Worm (Caenorhabditis elegans) whole organism, late embryonic: ENCODE data around the gene srj-18.

ENCODE experiments used
- C08G9.2 ChIP-seq: sonication (generic microtip); optimal IDR thresholded peaks from 2 replicates; lab custom pipeline; 2016; ENCODE audit warnings: mild to moderate bottlenecking, missing genetic modification characterization, moderate library complexity, missing compliant biosample characterization
- T23F11.4 ChIP-seq: fragments of 200-800 bp; sonication (Bioruptor generic); optimal IDR thresholded peaks from 2 replicates; lab custom pipeline; 2018; ENCODE audit warnings: mild to moderate bottlenecking, missing genetic modification characterization, missing compliant biosample characterization
- ceh-18 ChIP-seq: sonication (generic microtip); optimal IDR thresholded peaks from 2 replicates; lab custom pipeline; 2016; ENCODE audit warnings: missing genetic modification characterization, missing compliant biosample characterization
- ceh-2 ChIP-seq: sonication (generic microtip); optimal IDR thresholded peaks from 2 replicates; lab custom pipeline; 2016; ENCODE audit warnings: missing genotype, missing genetic modification characterization, missing compliant biosample characterization
- ceh-30 ChIP-seq: fragments of 150-350 bp; optimal IDR thresholded peaks from 2 replicates; lab custom pipeline; 2014; ENCODE audit warnings: missing biosample characterization, missing genetic modification characterization
- ceh-31 ChIP-seq: sonication (generic microtip); optimal IDR thresholded peaks from 2 replicates; lab custom pipeline; 2016; ENCODE audit warnings: missing genetic modification characterization, missing compliant biosample characterization
- ceh-34 ChIP-seq: sonication (generic microtip); optimal IDR thresholded peaks from 2 replicates; lab custom pipeline; 2016; ENCODE audit warnings: mild to moderate bottlenecking, missing genetic modification characterization, missing compliant biosample characterization
- ceh-45 ChIP-seq: fragments of 200-800 bp; sonication (Bioruptor generic); IDR thresholded peaks from 2 replicates; pipeline ENCODE4 v1.3.6; 2022; ENCODE audit warnings: missing genetic modification reagents, missing genetic modification characterization, missing compliant biosample characterization
- ceh-9 ChIP-seq: sonication (generic microtip); optimal IDR thresholded peaks from 2 replicates; lab custom pipeline; 2016; ENCODE audit warnings: mild to moderate bottlenecking, missing genetic modification characterization, inconsistent platforms, missing compliant biosample characterization
- dve-1 ChIP-seq: sonication (generic microtip); optimal IDR thresholded peaks from 2 replicates; lab custom pipeline; 2017; ENCODE audit warnings: antibody characterized with exemption, mild to moderate bottlenecking, missing genetic modification characterization, missing compliant biosample characterization
- elt-2 ChIP-seq: sonication (generic microtip); optimal IDR thresholded peaks from 2 replicates; lab custom pipeline; 2016; ENCODE audit warnings: missing genetic modification reagents, missing genetic modification characterization, missing compliant biosample characterization
- ets-4 ChIP-seq: sonication (generic microtip); optimal IDR thresholded peaks from 2 replicates; lab custom pipeline; 2016; ENCODE audit warnings: missing genetic modification characterization, missing compliant biosample characterization
- fkh-10 ChIP-seq: fragments of 150-350 bp; optimal IDR thresholded peaks from 2 replicates; lab custom pipeline; 2014; ENCODE audit warnings: missing biosample characterization, missing genetic modification reagents, missing genetic modification characterization
- hlh-13 ChIP-seq: fragments of 200-800 bp; sonication (Bioruptor generic); optimal IDR thresholded peaks from 2 replicates; lab custom pipeline; 2018; ENCODE audit warnings: mild to moderate bottlenecking, missing genetic modification characterization, missing compliant biosample characterization
- hlh-6 ChIP-seq: sonication (generic microtip); optimal IDR thresholded peaks from 2 replicates; lab custom pipeline; 2016; ENCODE audit warnings: missing genotype, missing genetic modification characterization, missing compliant biosample characterization
- hlh-8 ChIP-seq: sonication (generic microtip); optimal IDR thresholded peaks from 2 replicates; lab custom pipeline; 2016; ENCODE audit warnings: missing genotype, missing genetic modification characterization, missing compliant biosample characterization
- lim-6 ChIP-seq: sonication (generic microtip); optimal IDR thresholded peaks from 2 replicates; lab custom pipeline; 2016; ENCODE audit warnings: missing genetic modification characterization, missing compliant biosample characterization
- lin-11 ChIP-seq: fragments of 200-800 bp; sonication (Bioruptor generic); optimal IDR thresholded peaks from 2 replicates; lab custom pipeline; 2018; ENCODE audit warnings: mild to moderate bottlenecking, missing genetic modification characterization, missing compliant biosample characterization
- nfya-1 ChIP-seq: sonication (generic microtip); optimal IDR thresholded peaks from 2 replicates; lab custom pipeline; 2017; ENCODE audit warnings: missing genetic modification characterization, mild to moderate bottlenecking, missing compliant biosample characterization, antibody characterized with exemption, moderate library complexity
- nhr-11 ChIP-seq: fragments of 150-350 bp; optimal IDR thresholded peaks from 2 replicates; lab custom pipeline; 2014; ENCODE audit warnings: missing biosample characterization, missing genetic modification characterization
- odd-2 ChIP-seq: sonication (generic microtip); optimal IDR thresholded peaks from 2 replicates; lab custom pipeline; 2017; ENCODE audit warnings: antibody characterized with exemption, mild to moderate bottlenecking, missing genetic modification characterization, missing compliant biosample characterization
- pha-2 ChIP-seq: sonication (generic microtip); optimal IDR thresholded peaks from 2 replicates; lab custom pipeline; 2017; ENCODE audit warnings: mild to moderate bottlenecking, missing genetic modification characterization, missing compliant biosample characterization
- pha-4 ChIP-seq: fragments of 150-350 bp; optimal IDR thresholded peaks from 2 replicates; lab custom pipeline; 2018; ENCODE audit warnings: missing biosample characterization, missing genetic modification reagents, missing genetic modification characterization
- pqm-1 ChIP-seq: sonication (generic microtip); optimal IDR thresholded peaks from 2 replicates; lab custom pipeline; 2016; ENCODE audit warnings: missing genetic modification characterization, missing compliant biosample characterization
- rnt-1 ChIP-seq: sonication (generic microtip); optimal IDR thresholded peaks from 2 replicates; lab custom pipeline; 2016; ENCODE audit warnings: missing genetic modification characterization, missing compliant biosample characterization
- sox-2 ChIP-seq: fragments of 200-800 bp; sonication (Bioruptor generic); IDR thresholded peaks from 2 replicates; pipeline ENCODE4 v1.3.6; 2022; ENCODE audit warnings: missing genetic modification reagents, missing genetic modification characterization, missing compliant biosample characterization
- sox-4 ChIP-seq: sonication (generic microtip); optimal IDR thresholded peaks from 2 replicates; lab custom pipeline; 2017; ENCODE audit warnings: mild to moderate bottlenecking, missing genetic modification characterization, inconsistent platforms, missing compliant biosample characterization
- ttx-3 ChIP-seq: sonication (generic microtip); optimal IDR thresholded peaks from 2 replicates; lab custom pipeline; 2016; ENCODE audit warnings: missing genetic modification reagents, missing genetic modification characterization, missing compliant biosample characterization
- unc-3 ChIP-seq, 2 experiments: fragments of 200-800 bp in 1 of 2; sonication (Bioruptor generic) in 1 of 2; sonication (generic microtip) in 1 of 2; conservative IDR thresholded peaks in 1 of 2; optimal IDR thresholded peaks in 1 of 2; 2 replicates each; pipeline versions ENCODE4 v1.3.6 to Lab custom; 2016 to 2022; ENCODE audit warnings: missing compliant biosample characterization in 2 of 2, missing genetic modification characterization in 2 of 2, missing genetic modification reagents in 1 of 2
- unc-42 ChIP-seq: sonication (generic microtip); optimal IDR thresholded peaks from 2 replicates; lab custom pipeline; 2016; ENCODE audit warnings: missing genotype, missing genetic modification characterization, missing compliant biosample characterization
- unc-55 ChIP-seq: sonication (generic microtip); optimal IDR thresholded peaks from 2 replicates; lab custom pipeline; 2017; ENCODE audit warnings: missing biosample characterization, missing genetic modification reagents, missing genetic modification characterization
- unc-86 ChIP-seq: sonication (generic microtip); optimal IDR thresholded peaks from 2 replicates; lab custom pipeline; 2016; ENCODE audit warnings: missing genetic modification characterization, missing compliant biosample characterization
- ztf-16 ChIP-seq: sonication (generic microtip); optimal IDR thresholded peaks from 2 replicates; lab custom pipeline; 2017; ENCODE audit warnings: missing genetic modification characterization, missing compliant biosample characterization

srj-18 gene

ce11 chrV:2809443-2809842 lies 35.3 kb downstream of the srj-18 start:
- TF ChIP-seq pqm-1 (tag; lab: Kevin White, UChicago), result no peak
- TF ChIP-seq rnt-1 (tag; lab: Kevin White, UChicago), result peak; percentile 82
- TF ChIP-seq ceh-18 (tag; lab: Kevin White, UChicago), result peak; percentile 45
- TF ChIP-seq, all 69 proteins: peak for 2

ce11 chrV:2810164-2810563 lies 36.0 kb downstream of the srj-18 start, which contains the start of gene F54E2.1:
F54E2.1 (plus strand) TSS chrV:2810398.
- TF ChIP-seq elt-2 (tag; lab: Kevin White, UChicago) (peak; percentile 45), unc-55 (no peak)

- no peak for TF ChIP-seq ceh-30
- no peak for TF ChIP-seq unc-3 (GFP tag; conservative IDR thresholded peaks at IDR 0.05; lab: Robert Waterston, UW)
- TF ChIP-seq unc-3 (tag; optimal IDR thresholded peaks at IDR 0.05; lab: Kevin White, UChicago), result no peak
- no peak for TF ChIP-seq nfya-1 (tag; lab: Kevin White, UChicago)
- no peak for TF ChIP-seq lin-11 (tag; lab: Kevin White, UChicago)
- TF ChIP-seq fkh-10 (GFP tag; lab: Kevin White, UChicago), result no peak
- no peak for TF ChIP-seq dve-1 (tag; lab: Kevin White, UChicago)
- TF ChIP-seq pha-2 (tag; lab: Kevin White, UChicago), result no peak
- TF ChIP-seq ceh-31, result no peak
- no peak for TF ChIP-seq ttx-3 (tag; lab: Kevin White, UChicago)
- TF ChIP-seq ceh-45 (GFP tag; lab: Robert Waterston, UW), result no peak
Observed at ce11 chrV:2813856-2814255, 39.7 kb downstream of the srj-18 start, which contains the start of gene F54E2.9. F54E2.9 (minus strand) TSS chrV:2813987.

- TF ChIP-seq ceh-45 (GFP tag; lab: Robert Waterston, UW), result no peak
- no peak for TF ChIP-seq lin-11 (tag; lab: Kevin White, UChicago)
- no peak for TF ChIP-seq C08G9.2 (tag; lab: Kevin White, UChicago)
- TF ChIP-seq lim-6 (tag; lab: Kevin White, UChicago), result no peak
- no peak for TF ChIP-seq ets-4
- TF ChIP-seq sox-4, result no peak
- no peak for TF ChIP-seq hlh-13 (GFP tag; lab: Kevin White, UChicago)
- no peak for TF ChIP-seq hlh-8 (tag; lab: Kevin White, UChicago)
- no peak for TF ChIP-seq unc-42
- no peak for TF ChIP-seq odd-2 (tag; lab: Kevin White, UChicago)
- no peak for TF ChIP-seq hlh-6 (tag; lab: Kevin White, UChicago)
- no peak for TF ChIP-seq T23F11.4 (GFP tag; lab: Kevin White, UChicago)
- no peak for TF ChIP-seq pha-4
- no peak for TF ChIP-seq sox-2 (GFP tag; lab: Robert Waterston, UW)
Observed at ce11 chrV:2815956-2816355, 41.8 kb downstream of the srj-18 start, which contains the start of gene F54E2.5. F54E2.5 (minus strand) TSS chrV:2816056.

ce11 chrV:2818117-2818516 lies 44.0 kb downstream of the srj-18 start, which contains the start of gene srt-34:
srt-34 (minus strand) TSS chrV:2818217.
- no peak for TF ChIP-seq ceh-9 (tag; lab: Kevin White, UChicago)
- TF ChIP-seq ceh-2 (tag; lab: Kevin White, UChicago), result no peak
- no peak for TF ChIP-seq ceh-34 (tag; lab: Kevin White, UChicago)
- no peak for TF ChIP-seq unc-86
- no peak for TF ChIP-seq nhr-11
- no peak for TF ChIP-seq unc-42
- TF ChIP-seq pha-4, result no peak
- TF ChIP-seq nfya-1 (tag; lab: Kevin White, UChicago), result no peak
- TF ChIP-seq hlh-8 (tag; lab: Kevin White, UChicago), result no peak
- TF ChIP-seq C08G9.2 (tag; lab: Kevin White, UChicago), result no peak
- no peak for TF ChIP-seq rnt-1 (tag; lab: Kevin White, UChicago)
- no peak for TF ChIP-seq odd-2 (tag; lab: Kevin White, UChicago)
- TF ChIP-seq ztf-16 (tag; lab: Kevin White, UChicago), result no peak
- TF ChIP-seq lin-11 (tag; lab: Kevin White, UChicago), result no peak
- no peak for TF ChIP-seq elt-2 (tag; lab: Kevin White, UChicago)
